Fruit fly (Drosophila melanogaster) whole organism: ENCODE results near the gene fln.

ENCODE experiments used
- CG8478 ChIP-seq: fragments of >200 bp; optimal IDR thresholded peaks from 2 replicates; lab custom pipeline; 2018; ENCODE audit warnings: inconsistent platforms
- Dll ChIP-seq: fragments of >200 bp; optimal IDR thresholded peaks from 2 replicates; lab custom pipeline; 2017
- psq ChIP-seq: fragments of >200 bp; optimal IDR thresholded peaks from 2 replicates; lab custom pipeline; 2017

- TF ChIP-seq psq (no peak), Dll (no peak), CG8478 (lab: Kevin White, UChicago) (no peak)
Observed at dm6 chr3L:20000878-20001640, 10.0 kb upstream of the fln start.
